Worm (Caenorhabditis elegans) whole organism, late embryonic: ENCODE measurements around the gene srd-26.

ENCODE experiments used
- tbx-2 ChIP-seq: sonication (generic microtip); optimal IDR thresholded peaks from 2 replicates; lab custom pipeline; 2016; ENCODE audit warnings: missing genetic modification characterization, missing compliant biosample characterization

srd-26 gene

ce11 chrV:14120674-14121073 is 42.1 kb downstream of the srd-26 start:
- no peak for TF ChIP-seq tbx-2 (tag; lab: Kevin White, UChicago)
